Worm (Caenorhabditis elegans) whole organism, mixed stage, embryonic: Measurements from ENCODE around the gene str-214.

ENCODE experiments used
- elt-3 ChIP-seq: fragments of 150-350 bp; optimal IDR thresholded peaks from 2 replicates; lab custom pipeline; 2014; ENCODE audit warnings: missing biosample characterization, missing genetic modification characterization
- sptf-1 ChIP-seq: sonication (generic microtip); optimal IDR thresholded peaks from 2 replicates; lab custom pipeline; 2017; ENCODE audit warnings: mild to moderate bottlenecking, missing genetic modification characterization, moderate library complexity, missing compliant biosample characterization

ce11 chrV:16351757-16352156 is 36.7 kb downstream of the str-214 start:
- no peak for TF ChIP-seq elt-3 (tag; lab: Kevin White, UChicago)
- no peak for TF ChIP-seq sptf-1 (tag; lab: Kevin White, UChicago)
